Fruit fly (Drosophila melanogaster) whole organism, pupa: Measurements from ENCODE around the gene CG43051.
A peak's percentile ranks its signal among the peaks of the same experiment; 100 is the strongest.

ENCODE experiments used
- CG10348 ChIP-seq: fragments of 200-800 bp; sonication (Bioruptor generic); IDR thresholded peaks from 2 replicates; pipeline ENCODE4 v1.3.6; 2022; ENCODE audit warnings: missing biosample characterization, missing genetic modification characterization
- CG12605 ChIP-seq: fragments of 200-800 bp; sonication (Bioruptor generic); IDR thresholded peaks from 2 replicates; pipeline ENCODE4 v1.3.6; 2022; ENCODE audit warnings: missing biosample characterization, missing genetic modification characterization
- CG13204 ChIP-seq: fragments of 200-800 bp; sonication (Bioruptor generic); optimal IDR thresholded peaks from 2 replicates; lab custom pipeline; 2018; ENCODE audit warnings: missing biosample characterization, mild to moderate bottlenecking, missing genetic modification characterization, moderate library complexity
- CG14655 ChIP-seq: fragments of 200-800 bp; sonication (Bioruptor generic); optimal IDR thresholded peaks from 3 replicates; lab custom pipeline; 2017; ENCODE audit warnings: mild to moderate bottlenecking, missing biosample characterization, missing genetic modification reagents, missing genetic modification characterization
- CG15710 ChIP-seq: fragments of 200-800 bp; sonication (Bioruptor generic); optimal IDR thresholded peaks from 2 replicates; lab custom pipeline; 2018; ENCODE audit warnings: missing biosample characterization, mild to moderate bottlenecking, missing genetic modification characterization, moderate library complexity
- CG17806 ChIP-seq: fragments of 200-800 bp; sonication (Bioruptor generic); optimal IDR thresholded peaks from 2 replicates; lab custom pipeline; 2018; ENCODE audit warnings: missing biosample characterization, mild to moderate bottlenecking, missing genetic modification characterization, moderate library complexity
- CG32121 ChIP-seq: fragments of 200-800 bp; sonication (Bioruptor generic); IDR thresholded peaks from 2 replicates; pipeline ENCODE4 v1.3.6; 2022; ENCODE audit warnings: missing biosample characterization, missing genetic modification characterization
- CG34367 ChIP-seq: fragments of 200-800 bp; sonication (Bioruptor generic); optimal IDR thresholded peaks from 2 replicates; lab custom pipeline; 2018; ENCODE audit warnings: missing biosample characterization, mild to moderate bottlenecking, missing genetic modification characterization
- CG4496 ChIP-seq: fragments of 200-800 bp; sonication (Bioruptor generic); IDR thresholded peaks from 3 replicates; pipeline ENCODE4 v1.3.6; 2022; ENCODE audit warnings: missing biosample characterization, missing genetic modification characterization
- CG8159 ChIP-seq: fragments of 200-800 bp; sonication (Bioruptor generic); optimal IDR thresholded peaks from 3 replicates; lab custom pipeline; 2018; ENCODE audit warnings: missing biosample characterization, mild to moderate bottlenecking, missing genetic modification characterization, moderate library complexity
- CG8301 ChIP-seq: fragments of 200-800 bp; sonication (Bioruptor generic); optimal IDR thresholded peaks from 2 replicates; lab custom pipeline; 2018; ENCODE audit warnings: missing biosample characterization, mild to moderate bottlenecking, missing genetic modification characterization
- CG9948 ChIP-seq: fragments of 200-800 bp; sonication (Bioruptor generic); optimal IDR thresholded peaks from 2 replicates; lab custom pipeline; 2018; ENCODE audit warnings: missing biosample characterization, mild to moderate bottlenecking, missing genetic modification characterization, moderate library complexity
- D1 ChIP-seq: fragments of 200-800 bp; sonication (Bioruptor generic); optimal IDR thresholded peaks from 2 replicates; lab custom pipeline; 2018; ENCODE audit warnings: missing biosample characterization, mild to moderate bottlenecking, missing genetic modification characterization, moderate library complexity
- EcR ChIP-seq: fragments of 200-800 bp; sonication (Bioruptor generic); optimal IDR thresholded peaks from 3 replicates; lab custom pipeline; 2019; ENCODE audit warnings: missing biosample characterization, missing genetic modification characterization, mild to moderate bottlenecking, moderate library complexity, missing genetic modification reagents
- Ets98B ChIP-seq: fragments of 200-800 bp; sonication (Bioruptor generic); IDR thresholded peaks from 2 replicates; pipeline ENCODE4 v1.3.6; 2022; ENCODE audit warnings: missing biosample characterization, missing genetic modification characterization
- Pif1A ChIP-seq: fragments of 200-800 bp; sonication (Bioruptor generic); optimal IDR thresholded peaks from 3 replicates; lab custom pipeline; 2016; ENCODE audit warnings: missing biosample characterization, missing genetic modification characterization
- Pif1B ChIP-seq: fragments of 200-800 bp; sonication (Bioruptor generic); optimal IDR thresholded peaks from 3 replicates; lab custom pipeline; 2016; ENCODE audit warnings: missing biosample characterization, missing genetic modification characterization
- Snoo ChIP-seq: fragments of 200-800 bp; sonication (Bioruptor generic); optimal IDR thresholded peaks from 3 replicates; lab custom pipeline; 2017; ENCODE audit warnings: missing biosample characterization, mild to moderate bottlenecking, missing genetic modification characterization, inconsistent platforms
- fd96Ca ChIP-seq: fragments of 200-800 bp; sonication (Bioruptor generic); IDR thresholded peaks from 3 replicates; pipeline ENCODE4 v1.3.6; 2022; ENCODE audit warnings: missing biosample characterization, missing genetic modification characterization
- gl ChIP-seq: fragments of 200-800 bp; sonication (Bioruptor generic); optimal IDR thresholded peaks from 2 replicates; lab custom pipeline; 2018; ENCODE audit warnings: missing biosample characterization, mild to moderate bottlenecking, missing genetic modification characterization
- rn ChIP-seq: fragments of 200-800 bp; sonication (Bioruptor generic); IDR thresholded peaks from 2 replicates; pipeline ENCODE4 v1.3.6; 2022; ENCODE audit warnings: missing biosample characterization, missing genetic modification characterization

The CG43051 gene

DNA sequence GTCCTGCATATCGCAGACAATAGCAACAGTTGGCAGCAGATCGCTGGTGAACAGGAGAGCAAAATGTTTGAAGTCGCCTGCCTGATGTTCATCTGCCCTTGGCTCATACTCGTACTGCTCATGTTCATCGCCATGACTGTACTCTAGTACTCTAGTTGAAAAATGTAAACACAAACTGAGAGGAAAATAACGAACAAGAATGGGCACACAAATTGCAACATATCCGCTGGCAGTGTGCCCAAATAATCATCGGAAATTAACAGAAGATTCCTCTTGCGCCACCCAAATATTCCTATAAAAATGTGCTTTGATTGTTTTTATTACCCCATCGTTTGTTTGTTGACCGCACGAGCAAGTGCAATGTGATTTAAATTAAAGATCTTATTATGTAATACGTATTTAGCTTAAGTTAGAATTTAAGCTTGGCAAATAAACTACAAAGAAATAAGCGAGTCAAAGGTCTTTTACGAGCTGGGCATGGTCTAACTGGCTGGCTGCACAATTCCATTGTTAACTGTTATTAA lies 377 bp downstream of the CG43051 start:
- TF ChIP-seq CG8159 (tag; lab: Kevin White, UChicago) (peak; percentile 29), CG12605 (no peak), Ets98B (GFP tag; lab: Robert Waterston, UW) (no peak), CG8301 (tag; lab: Kevin White, UChicago) (no peak), CG10348 (no peak), CG17806 (tag; lab: Kevin White, UChicago) (no peak)

DNA sequence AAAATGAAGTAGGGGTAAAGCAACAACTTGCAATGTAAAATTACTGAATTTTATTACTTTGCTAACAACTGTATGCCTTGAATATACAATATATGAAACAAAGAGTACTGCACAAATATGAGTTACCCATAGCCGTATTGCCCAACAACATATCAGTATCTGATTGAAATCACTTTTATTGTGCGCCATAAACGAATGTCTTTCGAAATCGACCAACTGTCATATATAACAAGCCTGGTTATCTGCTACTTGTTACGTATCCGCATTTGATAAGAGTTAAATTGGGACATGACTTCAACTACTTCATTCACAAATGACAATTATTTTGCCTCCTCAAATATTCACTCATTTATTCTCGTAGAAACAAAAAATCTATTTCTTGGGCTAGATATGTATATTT lies 939 bp downstream of the CG43051 start:
- no peak for TF ChIP-seq CG10348
- no peak for TF ChIP-seq Ets98B (GFP tag; lab: Robert Waterston, UW)
- no peak for TF ChIP-seq Snoo (tag; lab: Kevin White, UChicago)
- TF ChIP-seq Pif1B (GFP tag; lab: Kevin White, UChicago), result no peak
- no peak for TF ChIP-seq CG12605
- TF ChIP-seq gl (tag; lab: Kevin White, UChicago), result no peak
- TF ChIP-seq CG8159 (tag; lab: Kevin White, UChicago), result no peak
- no peak for TF ChIP-seq fd96Ca (GFP tag; lab: Robert Waterston, UW)
- no peak for TF ChIP-seq CG15710 (tag; lab: Kevin White, UChicago)
- TF ChIP-seq D1 (tag; lab: Kevin White, UChicago), result no peak
- no peak for TF ChIP-seq CG9948
- no peak for TF ChIP-seq EcR (GFP tag; lab: Kevin White, UChicago)
- TF ChIP-seq CG32121, result no peak
- TF ChIP-seq CG14655, result no peak
- no peak for TF ChIP-seq CG13204 (GFP tag; lab: Kevin White, UChicago)
- TF ChIP-seq CG17806 (tag; lab: Kevin White, UChicago), result no peak
- TF ChIP-seq CG8301 (tag; lab: Kevin White, UChicago), result no peak
- no peak for TF ChIP-seq Pif1A (GFP tag; lab: Kevin White, UChicago)
- TF ChIP-seq CG4496 (GFP tag; lab: Robert Waterston, UW), result no peak
- TF ChIP-seq rn (GFP tag; lab: Robert Waterston, UW), result no peak
- TF ChIP-seq, all 21 proteins: peak for 0

DNA sequence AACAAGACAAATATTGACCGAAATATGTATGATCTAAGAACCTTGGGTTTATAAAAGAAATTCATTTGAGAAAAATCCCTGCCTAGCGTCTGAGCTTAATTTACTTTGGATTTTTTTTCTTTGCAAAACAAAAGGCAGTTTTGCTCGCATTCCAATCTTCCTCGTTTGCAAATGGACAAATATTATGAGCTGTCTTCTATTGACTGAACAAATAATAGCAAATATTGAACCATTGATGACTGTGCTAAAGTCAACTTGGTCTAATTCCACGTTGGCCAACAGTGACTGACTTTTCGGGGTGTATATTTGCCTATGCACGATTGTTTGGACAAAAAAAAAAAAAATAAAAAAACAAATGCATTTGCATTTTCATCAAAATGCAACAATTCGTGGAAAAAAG lies 1.7 kb downstream of the CG43051 start:
- no peak for TF ChIP-seq CG10348
- no peak for TF ChIP-seq CG34367
- TF ChIP-seq CG4496 (GFP tag; lab: Robert Waterston, UW), result no peak
- no peak for TF ChIP-seq Ets98B (GFP tag; lab: Robert Waterston, UW)
- TF ChIP-seq Snoo (tag; lab: Kevin White, UChicago), result no peak
- no peak for TF ChIP-seq CG8301 (tag; lab: Kevin White, UChicago)
- no peak for TF ChIP-seq CG9948
- no peak for TF ChIP-seq CG12605
- TF ChIP-seq CG15710 (tag; lab: Kevin White, UChicago), result no peak
- no peak for TF ChIP-seq fd96Ca (GFP tag; lab: Robert Waterston, UW)
- no peak for TF ChIP-seq CG32121
- TF ChIP-seq CG14655, result no peak
- no peak for TF ChIP-seq D1 (tag; lab: Kevin White, UChicago)
- TF ChIP-seq Pif1A (GFP tag; lab: Kevin White, UChicago), result no peak
- no peak for TF ChIP-seq Pif1B (GFP tag; lab: Kevin White, UChicago)
- TF ChIP-seq CG17806 (tag; lab: Kevin White, UChicago), result no peak

DNA sequence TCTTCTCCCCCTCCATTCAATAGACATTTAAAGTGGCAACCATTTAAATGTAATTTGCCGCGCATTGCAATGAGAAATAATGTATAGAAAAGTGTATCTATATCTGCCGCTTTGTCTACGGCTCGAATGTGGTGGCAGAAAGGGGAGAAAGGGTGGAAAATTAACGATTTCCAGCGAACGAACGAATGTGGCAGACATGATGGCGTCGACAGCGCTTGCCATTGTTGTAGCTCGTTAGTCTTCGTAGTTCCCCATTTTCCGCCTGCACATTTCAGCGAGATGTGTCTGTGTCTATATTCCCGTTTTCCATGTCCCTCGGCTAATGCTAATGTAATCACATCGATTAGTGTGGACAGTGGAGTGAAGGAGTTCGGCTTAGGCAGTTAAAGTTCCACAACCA lies 4.8 kb downstream of the CG43051 start:
- TF ChIP-seq gl (tag; lab: Kevin White, UChicago) (no peak), Ets98B (GFP tag; lab: Robert Waterston, UW) (no peak), CG32121 (no peak), D1 (tag; lab: Kevin White, UChicago) (no peak), CG13204 (GFP tag; lab: Kevin White, UChicago) (no peak)

DNA sequence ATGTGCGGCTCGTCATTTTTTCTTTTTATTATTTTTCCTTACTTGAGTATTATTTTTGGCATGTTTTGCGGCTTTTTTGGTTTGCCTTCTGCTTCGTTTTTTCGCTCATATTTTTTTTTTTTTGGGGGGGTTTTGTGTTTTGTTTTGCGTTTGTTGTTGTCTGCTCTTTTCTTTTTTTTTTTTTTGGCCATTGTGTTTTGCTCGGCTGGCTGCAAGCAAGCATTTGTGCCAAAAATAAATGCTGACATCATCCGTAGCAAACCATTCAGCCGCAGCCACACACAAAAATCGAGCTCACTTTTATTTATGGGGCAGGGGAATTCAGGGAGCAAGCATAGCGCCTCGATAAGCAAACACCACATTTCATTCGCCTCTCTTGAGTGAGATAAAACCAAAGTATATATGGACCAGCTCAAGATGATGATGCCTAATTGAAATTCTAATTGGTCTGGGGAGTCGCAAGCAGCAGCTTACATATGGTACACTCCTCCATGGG lies 6.2 kb downstream of the CG43051 start:
- peak; percentile 9 for TF ChIP-seq CG8301 (tag; lab: Kevin White, UChicago)
- TF ChIP-seq D1 (tag; lab: Kevin White, UChicago), result no peak
- peak; percentile 73 for TF ChIP-seq Pif1A (GFP tag; lab: Kevin White, UChicago)
- peak; percentile 82 for TF ChIP-seq CG4496 (GFP tag; lab: Robert Waterston, UW)
- TF ChIP-seq CG14655, result peak; percentile 28
- no peak for TF ChIP-seq CG13204 (GFP tag; lab: Kevin White, UChicago)
- TF ChIP-seq CG32121, result peak; percentile 71
- peak; percentile 66 for TF ChIP-seq Ets98B (GFP tag; lab: Robert Waterston, UW)
- TF ChIP-seq rn (GFP tag; lab: Robert Waterston, UW), result no peak
- peak; percentile 74 for TF ChIP-seq Pif1B (GFP tag; lab: Kevin White, UChicago)
- no peak for TF ChIP-seq CG10348
- TF ChIP-seq CG12605, result peak; percentile 89
- TF ChIP-seq Snoo (tag; lab: Kevin White, UChicago), result peak; percentile 78
- TF ChIP-seq EcR (GFP tag; lab: Kevin White, UChicago), result no peak

DNA sequence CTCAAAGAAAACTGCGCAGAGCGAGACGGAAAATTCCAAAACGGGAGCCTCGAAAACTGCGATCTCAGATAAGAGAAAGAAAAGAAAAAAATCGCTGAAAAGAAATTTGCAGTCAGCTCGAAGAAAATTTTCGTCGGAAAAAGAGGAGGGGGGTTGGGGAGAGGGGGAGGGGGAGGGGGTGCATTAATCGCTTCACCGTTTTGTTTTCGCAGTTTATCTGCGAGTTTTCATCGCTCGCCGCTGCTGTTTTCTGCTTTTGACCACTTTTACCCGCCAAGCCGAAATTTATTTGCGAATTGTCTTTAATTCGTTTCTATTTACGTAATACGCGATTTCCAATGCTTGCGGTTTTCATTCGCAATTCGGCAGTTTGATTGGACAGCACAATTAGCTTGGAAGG lies 11.5 kb downstream of the CG43051 start:
- no peak for TF ChIP-seq EcR (GFP tag; lab: Kevin White, UChicago)
- peak; percentile 52; the same call in 1 of the 3 replicates for TF ChIP-seq CG4496 (GFP tag; lab: Robert Waterston, UW)

DNA sequence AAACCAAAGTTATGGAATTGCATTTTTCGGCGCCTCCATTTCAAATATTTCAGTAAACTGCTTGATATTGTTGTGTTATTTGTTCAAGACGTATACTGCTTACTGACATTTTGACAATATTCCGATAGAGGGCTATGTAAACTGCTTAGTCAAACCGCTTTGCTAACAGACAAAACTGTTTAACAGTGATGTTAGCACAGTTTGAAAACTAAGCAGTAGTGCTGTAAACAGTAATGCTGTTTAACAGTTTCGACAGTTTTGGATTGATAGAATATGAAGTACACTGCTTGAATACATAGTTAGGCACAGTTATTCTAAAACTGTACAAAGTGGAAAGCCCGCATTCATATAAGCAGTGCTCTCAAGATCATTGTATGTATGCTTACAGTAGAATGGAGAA lies 12.5 kb downstream of the CG43051 start:
- TF ChIP-seq CG8301 (tag; lab: Kevin White, UChicago), result no peak
- no peak for TF ChIP-seq CG34367
- no peak for TF ChIP-seq CG14655
- no peak for TF ChIP-seq rn (GFP tag; lab: Robert Waterston, UW)
- no peak for TF ChIP-seq Snoo (tag; lab: Kevin White, UChicago)
- TF ChIP-seq fd96Ca (GFP tag; lab: Robert Waterston, UW), result no peak
- TF ChIP-seq CG13204 (GFP tag; lab: Kevin White, UChicago), result no peak
- TF ChIP-seq CG4496 (GFP tag; lab: Robert Waterston, UW), result no peak
- TF ChIP-seq D1 (tag; lab: Kevin White, UChicago), result no peak
- no peak for TF ChIP-seq CG9948
- TF ChIP-seq CG12605, result no peak
- no peak for TF ChIP-seq CG17806 (tag; lab: Kevin White, UChicago)
